Worm (Caenorhabditis elegans): ENCODE results near the gene rsp-8.
A peak's percentile ranks its signal among the peaks of the same experiment; 100 is the strongest.
"Not testable (repeated sequence)": the region's sequence is repeated elsewhere in the genome, so short reads cannot be mapped to it uniquely, and the experiment has no call there.

rsp-8 gene

DNA sequence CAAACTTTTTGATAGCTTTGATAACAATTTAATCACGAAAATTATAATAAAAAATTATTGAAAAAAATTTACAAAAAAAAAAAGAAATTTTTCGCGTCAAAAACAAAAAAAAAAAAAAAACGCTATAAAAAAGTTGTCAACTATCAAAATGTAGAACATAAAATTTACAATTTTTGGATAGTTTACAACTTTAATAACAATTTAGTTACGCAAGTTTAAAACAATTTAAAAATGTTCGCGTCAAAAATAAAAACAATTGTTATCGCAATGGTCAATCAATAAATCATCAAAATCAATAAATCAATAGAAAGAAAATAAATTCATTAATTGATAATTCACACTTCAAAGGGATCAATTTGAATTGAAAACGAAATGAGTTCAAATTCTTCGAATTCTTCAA, 38.8 kb upstream of the rsp-8 start, which contains the start of gene C24H11.1:
Gene C24H11.1, plus strand, starts transcription at position 301 of the 400 bp plus-strand sequence.
- TF ChIP-seq R02D3.7, unc-39, nhr-77 (tag; optimal IDR thresholded peaks at IDR 0.05): not testable (repeated sequence)

DNA sequence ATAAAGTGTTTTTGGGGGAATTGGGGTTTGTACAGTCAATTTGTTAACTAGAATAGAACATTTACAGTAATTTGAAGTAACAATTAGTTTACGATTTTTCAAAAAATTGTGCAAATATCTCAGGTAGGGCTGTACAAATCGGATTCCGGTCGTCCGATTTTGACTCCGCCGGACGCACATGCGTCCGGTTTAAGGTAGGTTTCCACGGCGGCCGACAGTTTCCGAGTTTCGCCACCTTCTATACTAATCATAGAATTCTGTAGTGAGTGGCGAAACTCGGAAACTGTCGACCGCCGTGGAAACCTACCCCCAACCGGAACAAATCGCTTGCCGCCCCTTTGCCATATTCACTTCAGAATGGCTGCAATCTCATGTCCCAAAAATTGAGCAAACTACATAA, 36.7 kb upstream of the rsp-8 start:
- TF ChIP-seq fos-1 (tag; optimal IDR thresholded peaks at IDR 0.05) (no peak), lin-13 (GFP tag; optimal IDR thresholded peaks at IDR 0.05) (no peak), nhr-12 (tag; optimal IDR thresholded peaks at IDR 0.05) (no peak), nhr-77 (tag; optimal IDR thresholded peaks at IDR 0.05) (no peak), unc-39 (tag; optimal IDR thresholded peaks at IDR 0.05) (no peak), mbf-1 (tag; optimal IDR thresholded peaks at IDR 0.05) (no peak), C34F6.9 (tag; optimal IDR thresholded peaks at IDR 0.05) (no peak), nhr-11 (tag; optimal IDR thresholded peaks at IDR 0.05) (no peak), Y55F3AM.14 (GFP tag; optimal IDR thresholded peaks at IDR 0.05) (no peak), snpc-4 (tag; optimal IDR thresholded peaks at IDR 0.05) (no peak), skn-1 (tag; optimal IDR thresholded peaks at IDR 0.05) (no peak), alr-1 (tag; optimal IDR thresholded peaks at IDR 0.05) (no peak), nhr-25 (tag; optimal IDR thresholded peaks at IDR 0.05) (no peak), lin-11 (tag; optimal IDR thresholded peaks at IDR 0.05) (no peak)

DNA sequence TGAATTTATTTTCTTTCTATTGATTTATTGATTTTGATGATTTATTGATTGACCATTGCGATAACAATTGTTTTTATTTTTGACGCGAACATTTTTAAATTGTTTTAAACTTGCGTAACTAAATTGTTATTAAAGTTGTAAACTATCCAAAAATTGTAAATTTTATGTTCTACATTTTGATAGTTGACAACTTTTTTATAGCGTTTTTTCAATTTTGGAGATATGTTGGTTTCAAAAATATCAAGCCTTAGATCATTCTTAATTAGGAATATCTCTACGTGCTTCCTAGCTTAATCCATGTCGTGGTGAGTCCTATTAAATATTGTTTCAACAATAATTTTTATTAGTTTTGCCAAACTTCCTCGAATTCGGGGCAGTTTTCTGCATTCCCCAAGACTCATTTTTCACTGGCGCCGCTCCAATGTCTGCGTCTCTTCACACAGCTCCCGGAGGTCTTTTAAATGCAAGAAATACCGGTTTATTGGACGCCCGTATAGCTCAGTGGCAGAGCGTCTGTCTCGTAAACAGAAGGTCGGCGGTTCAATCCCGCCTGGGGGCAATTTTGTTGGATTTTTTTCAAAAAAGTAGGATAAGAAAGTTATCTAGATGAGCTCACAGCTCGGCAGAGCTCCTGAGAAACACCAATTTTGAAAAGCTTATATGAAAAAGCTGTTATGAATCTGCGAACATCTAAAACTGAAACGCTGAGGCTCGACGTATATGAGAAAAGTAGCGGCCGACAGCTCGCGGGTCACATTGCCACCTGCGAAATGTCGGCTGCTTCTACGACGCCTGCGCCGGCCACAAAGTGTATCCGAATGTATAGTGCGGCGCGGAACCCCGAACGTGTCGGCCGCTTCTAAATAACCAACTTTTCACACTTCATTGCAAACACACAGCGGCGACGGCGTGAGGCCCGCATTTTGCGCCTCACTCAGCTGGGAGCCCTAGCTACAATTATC, 33.6 kb upstream of the rsp-8 start, which contains the start of gene C24H11.2:
Gene C24H11.2, minus strand, starts transcription at position 51 of the 962 bp plus-strand sequence.
- TF ChIP-seq unc-55 (GFP tag; optimal IDR thresholded peaks at IDR 0.05): peak; percentile 50
- TF ChIP-seq lsy-2 (tag; optimal IDR thresholded peaks at IDR 0.05): peak in 1 of 2 experiments; percentile 31
- TF ChIP-seq snpc-4 (tag; optimal IDR thresholded peaks at IDR 0.05): peak; percentile 77
- TF ChIP-seq sma-9 (GFP tag; optimal IDR thresholded peaks at IDR 0.05): peak; percentile 48
- not testable (repeated sequence) for TF ChIP-seq sma-9 (tag; optimal IDR thresholded peaks at IDR 0.05)
- TF ChIP-seq ztf-4 (tag; optimal IDR thresholded peaks at IDR 0.05): peak; percentile 8
- peak; percentile 53 for TF ChIP-seq crh-2 (tag; optimal IDR thresholded peaks at IDR 0.05)
- peak; percentile 59 for TF ChIP-seq nhr-129 (tag; optimal IDR thresholded peaks at IDR 0.05)
- peak; percentile 41 for TF ChIP-seq nhr-25 (tag; optimal IDR thresholded peaks at IDR 0.05)
- TF ChIP-seq lin-11 (tag; optimal IDR thresholded peaks at IDR 0.05): peak; percentile 49
- TF ChIP-seq sem-4 (tag; optimal IDR thresholded peaks at IDR 0.05): peak; percentile 54
- peak; percentile 26 for TF ChIP-seq egl-27 (tag; optimal IDR thresholded peaks at IDR 0.05)
- TF ChIP-seq C34F6.9 (tag; optimal IDR thresholded peaks at IDR 0.05): peak; percentile 46
- peak; percentile 47 for TF ChIP-seq fos-1 (tag; optimal IDR thresholded peaks at IDR 0.05)
- TF ChIP-seq F13H6.1 (tag; optimal IDR thresholded peaks at IDR 0.05): peak; percentile 65
- peak; percentile 51 for TF ChIP-seq sma-3 (GFP tag; optimal IDR thresholded peaks at IDR 0.05)
- TF ChIP-seq gmeb-1 (tag; optimal IDR thresholded peaks at IDR 0.05): peak; percentile 72
- TF ChIP-seq mab-5 (tag; optimal IDR thresholded peaks at IDR 0.05): peak; percentile 39

DNA sequence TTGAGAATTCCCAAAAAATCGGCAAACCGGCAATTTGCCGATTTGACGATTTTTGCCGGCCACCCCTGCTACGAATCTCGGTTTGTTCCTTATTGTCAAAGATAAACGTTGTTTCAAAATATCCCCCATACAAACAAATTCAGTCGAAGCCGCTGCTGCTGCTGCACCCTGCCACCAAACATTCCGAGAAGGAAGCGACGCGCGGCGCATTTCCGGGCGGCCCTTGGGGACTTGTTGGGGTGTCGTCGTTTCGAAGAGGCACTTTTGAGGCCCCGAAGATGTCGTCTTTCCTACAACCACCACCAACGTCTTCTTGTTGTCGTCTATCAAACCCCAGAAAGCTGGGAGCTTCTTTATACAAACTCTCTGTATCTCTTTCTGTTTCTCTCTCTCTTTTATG, 31.8 kb upstream of the rsp-8 start:
- TF ChIP-seq sem-4 (tag; optimal IDR thresholded peaks at IDR 0.05) (peak; percentile 30), nhr-129 (tag; optimal IDR thresholded peaks at IDR 0.05) (no peak)

DNA sequence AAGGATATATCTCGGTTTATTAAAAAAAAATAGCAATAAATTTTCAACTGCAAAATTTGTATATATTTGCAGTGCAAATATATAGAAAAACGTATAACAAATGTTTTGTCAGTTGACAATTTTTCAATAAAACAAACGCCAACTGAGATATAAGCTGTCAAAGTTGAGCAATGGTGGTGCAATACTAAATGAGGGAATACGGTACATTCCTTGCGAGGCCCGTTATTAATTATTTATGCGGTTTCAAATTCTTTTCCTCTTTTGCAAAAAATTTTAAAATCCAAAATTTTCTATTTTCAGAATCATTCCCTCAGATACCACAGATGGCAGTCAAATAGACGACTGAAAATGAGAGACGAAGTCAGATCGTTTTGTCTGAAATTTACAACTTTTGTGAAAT, 30.8 kb upstream of the rsp-8 start, which contains the start of gene twk-39:
Gene twk-39, plus strand, starts transcription at position 301 of the 400 bp plus-strand sequence.
- TF ChIP-seq dmd-4 (tag; optimal IDR thresholded peaks at IDR 0.05) (no peak), nhr-77 (tag; optimal IDR thresholded peaks at IDR 0.05) (no peak), ceh-82 (tag; optimal IDR thresholded peaks at IDR 0.05) (no peak), skn-1 (tag; optimal IDR thresholded peaks at IDR 0.05) (no peak), nhr-12 (tag; optimal IDR thresholded peaks at IDR 0.05) (no peak), C34F6.9 (tag; optimal IDR thresholded peaks at IDR 0.05) (no peak), ama-1 (optimal IDR thresholded peaks at IDR 0.05) (no peak), mdl-1 (tag; optimal IDR thresholded peaks at IDR 0.05) (no peak), zag-1 (tag; optimal IDR thresholded peaks at IDR 0.05) (no peak), ztf-4 (tag; optimal IDR thresholded peaks at IDR 0.05) (no peak), sma-3 (GFP tag; optimal IDR thresholded peaks at IDR 0.05) (no peak), egl-27 (tag; optimal IDR thresholded peaks at IDR 0.05) (no peak), nhr-129 (tag; optimal IDR thresholded peaks at IDR 0.05) (no peak), nhr-23 (tag; optimal IDR thresholded peaks at IDR 0.05) (no peak), ztf-1 (GFP tag; conservative IDR thresholded peaks at IDR 0.05) (no peak)

All from whole organism, L2 larva.